Worm (Caenorhabditis elegans) whole organism, late embryonic: ENCODE results near the gene cdk-11.1.

ENCODE experiments used
- ama-1 ChIP-seq: fragments of 150-350 bp; optimal IDR thresholded peaks from 2 replicates; lab custom pipeline; 2014
- ceh-18 ChIP-seq: sonication (generic microtip); optimal IDR thresholded peaks from 2 replicates; lab custom pipeline; 2016; ENCODE audit warnings: missing genetic modification characterization, missing compliant biosample characterization
- ceh-22 ChIP-seq: sonication (generic microtip); optimal IDR thresholded peaks from 2 replicates; lab custom pipeline; 2017; ENCODE audit warnings: missing biosample characterization, missing genetic modification characterization
- fkh-10 ChIP-seq: fragments of 150-350 bp; optimal IDR thresholded peaks from 2 replicates; lab custom pipeline; 2014; ENCODE audit warnings: missing biosample characterization, missing genetic modification reagents, missing genetic modification characterization
- nhr-11 ChIP-seq: fragments of 150-350 bp; optimal IDR thresholded peaks from 2 replicates; lab custom pipeline; 2014; ENCODE audit warnings: missing biosample characterization, missing genetic modification characterization
- pha-2 ChIP-seq: sonication (generic microtip); optimal IDR thresholded peaks from 2 replicates; lab custom pipeline; 2017; ENCODE audit warnings: mild to moderate bottlenecking, missing genetic modification characterization, missing compliant biosample characterization
- pqm-1 ChIP-seq: sonication (generic microtip); optimal IDR thresholded peaks from 2 replicates; lab custom pipeline; 2016; ENCODE audit warnings: missing genetic modification characterization, missing compliant biosample characterization

DNA sequence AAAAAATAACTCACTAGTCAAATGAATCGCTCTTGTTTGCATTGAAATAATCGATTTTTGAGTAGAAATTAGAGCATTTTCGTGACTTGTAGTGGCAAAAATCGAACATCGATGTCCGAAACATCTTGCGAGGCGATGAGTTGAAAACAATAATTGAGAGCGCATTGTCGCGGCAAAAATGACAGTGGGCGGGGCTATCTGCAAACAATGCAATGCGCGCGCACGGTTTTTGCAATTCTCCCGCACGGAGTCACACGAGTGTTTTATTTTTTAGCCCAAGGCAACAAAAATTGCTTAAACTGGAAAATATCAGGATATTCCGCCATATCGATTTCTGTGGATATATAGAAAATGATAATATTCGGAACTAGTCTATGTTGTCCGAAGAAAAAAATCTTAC is 9.5 kb downstream of the cdk-11.1 start, which contains the start of gene B0495.9:
- peak; percentile 78 for TF ChIP-seq ceh-22 (tag; lab: Kevin White, UChicago)
- peak; percentile 14 for TF ChIP-seq nhr-11
- no peak for TF ChIP-seq ama-1 (lab: Kevin White, UChicago)
- peak; percentile 31 for TF ChIP-seq pqm-1 (tag; lab: Kevin White, UChicago)
- TF ChIP-seq fkh-10 (GFP tag; lab: Kevin White, UChicago), result peak; percentile 16
- TF ChIP-seq pha-2, result peak; percentile 82
- TF ChIP-seq ceh-18 (tag; lab: Kevin White, UChicago), result peak; percentile 55
